Worm (Caenorhabditis elegans) whole organism, L4/young adult: Measurements from ENCODE around the gene ugt-58.

Experiments
- W03F9.2 ChIP-seq: fragments of 150-350 bp; optimal IDR thresholded peaks from 2 replicates; lab custom pipeline; 2014; ENCODE audit warnings: missing biosample characterization, missing genetic modification characterization
- dao-5 ChIP-seq: sonication (generic microtip); optimal IDR thresholded peaks from 2 replicates; lab custom pipeline; 2016; ENCODE audit warnings: missing genotype, missing genetic modification characterization, moderate library complexity, missing compliant biosample characterization
- him-1 ChIP-seq: sonication (generic microtip); optimal IDR thresholded peaks from 2 replicates; lab custom pipeline; 2016; ENCODE audit warnings: missing genotype, missing genetic modification reagents, missing genetic modification characterization, missing compliant biosample characterization

DNA sequence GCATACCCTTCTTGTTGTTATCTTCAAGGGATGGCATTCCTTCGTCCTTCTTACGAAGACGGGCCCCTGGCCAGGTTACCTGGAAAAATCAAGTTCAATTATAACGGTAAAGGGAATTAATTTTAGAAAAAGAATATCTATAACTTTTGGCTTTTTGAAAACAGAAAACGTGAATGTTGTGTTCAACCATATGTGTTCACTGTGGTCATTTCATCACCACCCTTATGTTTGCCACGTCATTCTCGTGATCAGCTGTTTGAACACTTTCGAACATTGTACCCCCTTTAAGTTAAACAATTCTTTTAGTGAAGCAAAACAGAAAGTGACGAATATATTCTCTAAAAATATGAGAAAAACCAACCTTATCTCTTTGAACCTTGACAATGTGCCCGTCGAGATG lies 32.2 kb upstream of the ugt-58 start:
- TF ChIP-seq W03F9.2 (tag; lab: Kevin White, UChicago) (no peak), him-1 (tag; lab: Kevin White, UChicago) (no peak), dao-5 (tag; lab: Kevin White, UChicago) (no peak)
